Fruit fly (Drosophila melanogaster) ovary, adult (tissue): ENCODE data around the gene yuri.

Experiments used
- CG17801 ChIP-seq: fragments of 200-800 bp; optimal IDR thresholded peaks from 2 replicates; lab custom pipeline; 2019; ENCODE audit warnings: missing biosample characterization, mild to moderate bottlenecking, missing genetic modification characterization, moderate library complexity; ENCODE audit not compliant: partially characterized antibody

The yuri gene

dm6 chr2L:15249682-15250081 lies 14.8 kb downstream of the yuri start:
- TF ChIP-seq CG17801 (GFP tag; lab: Kevin White, UChicago), result no peak

- no peak for TF ChIP-seq CG17801 (GFP tag; lab: Kevin White, UChicago)
Measured at dm6 chr2L:15249006-15249513, 15.4 kb downstream of the yuri start.

- no peak for TF ChIP-seq CG17801 (GFP tag; lab: Kevin White, UChicago)
Measured at dm6 chr2L:15248163-15249005, 16.1 kb downstream of the yuri start, which contains the start of gene dao. dao (plus strand) TSS chr2L:15248879.

dm6 chr2L:15247614-15248013 lies 16.9 kb downstream of the yuri start, which contains the start of gene ZnT35C:
ZnT35C (minus strand) TSS chr2L:15247714.
- TF ChIP-seq CG17801 (GFP tag; lab: Kevin White, UChicago), result no peak

- TF ChIP-seq CG17801 (GFP tag; lab: Kevin White, UChicago), result no peak
Measured at dm6 chr2L:15244708-15245107, 19.8 kb downstream of the yuri start.

dm6 chr2L:15243413-15243812 lies 21.1 kb downstream of the yuri start:
- TF ChIP-seq CG17801 (GFP tag; lab: Kevin White, UChicago), result no peak

dm6 chr2L:15214922-15215321 lies 49.6 kb downstream of the yuri start, which contains the start of gene CG43230:
CG43230 (plus strand) TSS chr2L:15215222.
- no peak for TF ChIP-seq CG17801 (GFP tag; lab: Kevin White, UChicago)

- TF ChIP-seq CG17801 (GFP tag; lab: Kevin White, UChicago), result no peak
Measured at dm6 chr2L:15211489-15211888, 53.0 kb downstream of the yuri start.
